Worm (Caenorhabditis elegans): Measurements from ENCODE around the gene Y37E11B.10.

The Y37E11B.10 gene

DNA sequence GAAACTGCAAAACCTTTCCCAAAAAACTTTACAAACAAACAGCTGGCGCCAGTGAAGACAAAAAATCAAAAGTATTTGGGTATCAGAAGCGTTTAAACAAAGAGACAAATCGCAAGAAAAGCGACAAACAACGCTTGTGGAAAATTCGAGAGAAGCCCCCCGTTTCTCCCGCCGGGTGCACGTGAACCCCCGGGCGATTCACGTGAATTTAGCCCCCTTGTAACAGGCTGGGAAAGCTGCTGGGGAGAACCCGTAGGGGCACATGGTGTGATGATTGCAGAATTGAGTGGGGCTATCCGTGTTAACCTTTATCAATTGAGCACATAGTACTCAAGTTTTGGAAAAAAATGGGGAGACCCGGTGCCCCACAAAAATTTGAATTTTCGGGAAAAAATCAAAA lies 47.9 kb upstream of the Y37E11B.10 start:
- TF ChIP-seq C06A6.2 (GFP tag; conservative IDR thresholded peaks at IDR 0.05) (0 out of 2 replicates have a peak, but pooled peaks have one; percentile 17), zfh-2 (GFP tag; conservative IDR thresholded peaks at IDR 0.05) (peak; percentile 70), egl-44 (GFP tag; IDR thresholded peaks at IDR 0.05) (0 out of 2 replicates have a peak, but pooled peaks have one; percentile 53), mcd-1 (GFP tag; IDR thresholded peaks at IDR 0.05) (no peak), lin-26 (GFP tag; IDR thresholded peaks at IDR 0.05) (peak; percentile 66; the same call in 1 of the 2 replicates), K11D2.4 (GFP tag; IDR thresholded peaks at IDR 0.05) (peak; percentile 82), ceh-58 (GFP tag; IDR thresholded peaks at IDR 0.05) (no peak), K12H6.12 (tag; optimal IDR thresholded peaks at IDR 0.05) (peak; percentile 14), ztf-26 (tag; optimal IDR thresholded peaks at IDR 0.05) (peak; percentile 67), somi-1 (GFP tag; optimal IDR thresholded peaks at IDR 0.05) (peak; percentile 88), B0336.3 (GFP tag; IDR thresholded peaks at IDR 0.05) (0 out of 2 replicates have a peak, but pooled peaks have one; percentile 23), chd-7 (tag; optimal IDR thresholded peaks at IDR 0.05) (peak; percentile 41), ceh-91 (GFP tag; IDR thresholded peaks at IDR 0.05) (no peak), hsf-1 (GFP tag; IDR thresholded peaks at IDR 0.05) (peak; percentile 62; the same call in 1 of the 2 replicates)

DNA sequence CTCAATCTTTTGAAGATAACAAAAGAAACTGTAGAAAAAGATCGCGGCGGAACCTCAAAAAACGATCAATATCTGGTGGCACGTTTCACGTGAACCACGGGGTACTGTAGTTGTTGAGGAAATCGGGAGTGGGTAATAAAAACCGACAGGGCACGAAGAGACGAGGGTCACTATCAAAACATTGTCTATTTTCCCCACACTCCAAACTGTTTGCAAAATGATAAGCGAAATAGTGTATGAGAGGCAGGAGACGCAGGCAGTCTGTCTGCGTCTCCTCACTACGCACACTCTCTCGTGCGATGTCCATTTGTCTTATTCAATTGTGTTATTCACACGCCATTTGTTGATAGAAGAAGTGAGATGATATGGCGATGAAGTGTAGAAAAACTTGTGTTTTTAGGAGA lies 47.2 kb upstream of the Y37E11B.10 start:
- TF ChIP-seq hmg-1.2 (GFP tag; IDR thresholded peaks at IDR 0.05) (peak; percentile 98), snpc-1.3 (tag; optimal IDR thresholded peaks at IDR 0.05; ENCODE audit: insufficient read depth) (no peak), ztf-26 (tag; optimal IDR thresholded peaks at IDR 0.05) (peak; percentile 28), lin-40 (tag; optimal IDR thresholded peaks at IDR 0.05) (peak; percentile 56), nhr-80 (tag; optimal IDR thresholded peaks at IDR 0.05) (peak; percentile 25), dox-1 (GFP tag; IDR thresholded peaks at IDR 0.05) (0 out of 2 replicates have a peak, but pooled peaks have one; percentile 21), F39B2.1 (GFP tag; IDR thresholded peaks at IDR 0.05) (no peak), ceh-91 (GFP tag; IDR thresholded peaks at IDR 0.05) (no peak), let-526 (GFP tag; IDR thresholded peaks at IDR 0.05) (no peak), atf-7 (tag; optimal IDR thresholded peaks at IDR 0.05) (no peak), mcd-1 (GFP tag; IDR thresholded peaks at IDR 0.05) (0 out of 2 replicates have a peak, but pooled peaks have one; percentile 10), ZK185.1 (tag; optimal IDR thresholded peaks at IDR 0.05; ENCODE audit: poor library complexity, severe bottlenecking) (no peak), rcor-1 (GFP tag; IDR thresholded peaks at IDR 0.05) (no peak), cebp-1 (GFP tag; IDR thresholded peaks at IDR 0.05) (no peak), cebp-1 (tag; optimal IDR thresholded peaks at IDR 0.05) (peak; percentile 14), let-607 (tag; optimal IDR thresholded peaks at IDR 0.05) (no peak)

ce11 chrIV:3652784-3653383 lies 46.6 kb upstream of the Y37E11B.10 start:
- TF ChIP-seq mcd-1 (GFP tag; IDR thresholded peaks at IDR 0.05) (no peak), Y56A3A.18 (GFP tag; IDR thresholded peaks at IDR 0.05) (no peak), D2030.7 (GFP tag; IDR thresholded peaks at IDR 0.05) (no peak), ceh-100 (GFP tag; IDR thresholded peaks at IDR 0.05) (no peak), snpc-1.1 (tag; optimal IDR thresholded peaks at IDR 0.05; ENCODE audit: insufficient read depth) (no peak), mes-4 (tag; optimal IDR thresholded peaks at IDR 0.05) (no peak), T07F8.4 (tag; optimal IDR thresholded peaks at IDR 0.05) (no peak), lin-40 (tag; optimal IDR thresholded peaks at IDR 0.05) (no peak), nhr-80 (tag; optimal IDR thresholded peaks at IDR 0.05) (no peak)

DNA sequence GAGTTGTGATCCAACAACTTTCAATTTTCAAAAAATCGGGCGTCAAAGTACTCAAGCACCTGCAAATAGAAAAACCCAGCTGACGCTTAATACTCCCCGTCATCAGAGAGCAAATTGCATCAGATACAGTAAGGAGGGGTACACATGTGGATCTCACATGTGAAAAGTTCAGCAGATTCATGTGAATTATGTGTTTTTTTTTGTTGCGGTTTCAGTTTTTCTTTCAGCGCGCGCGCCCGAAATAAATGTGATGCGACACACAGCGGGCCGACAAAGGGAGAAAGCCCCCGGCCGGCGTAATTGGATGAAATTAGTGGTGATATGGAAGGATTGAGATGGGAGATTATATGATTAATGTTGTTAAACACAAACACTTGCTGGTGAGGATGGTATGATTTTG lies 46.0 kb upstream of the Y37E11B.10 start:
- TF ChIP-seq him-1 (tag; optimal IDR thresholded peaks at IDR 0.05) (no peak), F39B2.1 (GFP tag; IDR thresholded peaks at IDR 0.05) (no peak), somi-1 (GFP tag; optimal IDR thresholded peaks at IDR 0.05) (peak; percentile 3), lin-40 (tag; optimal IDR thresholded peaks at IDR 0.05) (peak; percentile 11), ztf-26 (tag; optimal IDR thresholded peaks at IDR 0.05) (peak; percentile 52), bed-1 (GFP tag; IDR thresholded peaks at IDR 0.05) (no peak)

Measured in whole organism, young adult.